Fruit fly (Drosophila melanogaster) whole organism, wandering third instar larva: ENCODE measurements around the gene Argk1.

Source experiments
- Dfd ChIP-seq: fragments of >200 bp; optimal IDR thresholded peaks from 2 replicates; lab custom pipeline; 2017; ENCODE audit warnings: missing biosample characterization, missing genetic modification characterization
- HLH106 ChIP-seq: fragments of 200-800 bp; optimal IDR thresholded peaks from 3 replicates; lab custom pipeline; 2019; ENCODE audit warnings: missing biosample characterization, mild to moderate bottlenecking, missing genetic modification characterization, moderate library complexity
- Hnf4 ChIP-seq: fragments of 200-800 bp; sonication (Bioruptor generic); optimal IDR thresholded peaks from 2 replicates; lab custom pipeline; 2016; ENCODE audit warnings: missing biosample characterization, mild to moderate bottlenecking, missing genetic modification characterization
- Hr78 ChIP-seq: fragments of >200 bp; optimal IDR thresholded peaks from 2 replicates; lab custom pipeline; 2017; ENCODE audit warnings: missing biosample characterization, missing genetic modification characterization
- OdsH ChIP-seq: fragments of 200-800 bp; sonication (Bioruptor generic); optimal IDR thresholded peaks from 2 replicates; lab custom pipeline; 2016; ENCODE audit warnings: missing biosample characterization, mild to moderate bottlenecking, missing genetic modification characterization
- fru ChIP-seq: fragments of 200-800 bp; sonication (Bioruptor generic); optimal IDR thresholded peaks from 3 replicates; lab custom pipeline; 2016; ENCODE audit warnings: missing biosample characterization, mild to moderate bottlenecking, missing genetic modification characterization
- h ChIP-seq: fragments of 200-800 bp; sonication (Bioruptor generic); optimal IDR thresholded peaks from 3 replicates; lab custom pipeline; 2016; ENCODE audit warnings: missing biosample characterization, mild to moderate bottlenecking, missing genetic modification characterization
- psq ChIP-seq: fragments of 200-800 bp; sonication (Bioruptor generic); optimal IDR thresholded peaks from 3 replicates; lab custom pipeline; 2017; ENCODE audit warnings: missing biosample characterization, mild to moderate bottlenecking, missing genetic modification characterization, moderate library complexity
- sv ChIP-seq: fragments of 200-800 bp; sonication (Bioruptor generic); optimal IDR thresholded peaks from 3 replicates; lab custom pipeline; 2016; ENCODE audit warnings: missing biosample characterization, missing genetic modification characterization
- tai ChIP-seq: sonication (Bioruptor generic); optimal IDR thresholded peaks from 2 replicates; lab custom pipeline; 2016; ENCODE audit warnings: missing biosample characterization, missing genetic modification characterization
- woc ChIP-seq: sonication (Bioruptor generic); optimal IDR thresholded peaks from 2 replicates; lab custom pipeline; 2016; ENCODE audit warnings: missing biosample characterization, mild to moderate bottlenecking, missing genetic modification characterization

- TF ChIP-seq fru (GFP tag; lab: Kevin White, UChicago), result peak; percentile 57
- TF ChIP-seq woc (GFP tag; lab: Kevin White, UChicago), result peak; percentile 41
- peak; percentile 46 for TF ChIP-seq OdsH
- peak; percentile 80 for TF ChIP-seq HLH106 (tag; lab: Kevin White, UChicago)
- no peak for TF ChIP-seq Dfd (GFP tag; lab: Kevin White, UChicago)
- TF ChIP-seq psq (GFP tag; lab: Kevin White, UChicago), result peak; percentile 38
- peak; percentile 63 for TF ChIP-seq Hnf4 (GFP tag; lab: Kevin White, UChicago)
- TF ChIP-seq h (GFP tag; lab: Kevin White, UChicago), result peak; percentile 35
- TF ChIP-seq tai (GFP tag; lab: Kevin White, UChicago), result peak; percentile 85
- TF ChIP-seq Hr78 (GFP tag; lab: Kevin White, UChicago), result no peak
- peak; percentile 59 for TF ChIP-seq sv (GFP tag; lab: Kevin White, UChicago)
Measured at dm6 chr3L:9072731-9073385, 7.0 kb upstream of the Argk1 start, which contains the start of the genes CG4911 and CG4942.
